Worm (Caenorhabditis elegans): Measurements from ENCODE around the gene Y25C1A.14.

ce11 chrII:3102018-3102417 is 5.3 kb upstream of the Y25C1A.14 start, which contains the start of gene clec-121:
- TF ChIP-seq snpc-4 (tag; optimal IDR thresholded peaks at IDR 0.05): no peak
- no peak for TF ChIP-seq bed-3 (GFP tag; optimal IDR thresholded peaks at IDR 0.05)
- no peak for TF ChIP-seq mep-1 (tag; optimal IDR thresholded peaks at IDR 0.05)
- no peak for TF ChIP-seq elt-3 (tag; optimal IDR thresholded peaks at IDR 0.05)
- no peak for TF ChIP-seq cnd-1 (tag; optimal IDR thresholded peaks at IDR 0.05)
- TF ChIP-seq nhr-237 (tag; optimal IDR thresholded peaks at IDR 0.05): no peak
- TF ChIP-seq elt-1 (tag; optimal IDR thresholded peaks at IDR 0.05; ENCODE audit: borderline replicate concordance, insufficient read depth): no peak
- TF ChIP-seq unc-62 (GFP tag; optimal IDR thresholded peaks at IDR 0.05): no peak
- TF ChIP-seq nhr-76 (tag; optimal IDR thresholded peaks at IDR 0.05): no peak
- TF ChIP-seq pha-4 (tag; optimal IDR thresholded peaks at IDR 0.05): no peak
